Worm (Caenorhabditis elegans): ENCODE results near the gene col-139.

ce11 chrV:4623535-4623934, 30.2 kb downstream of the col-139 start:
- TF ChIP-seq ama-1 (optimal IDR thresholded peaks at IDR 0.05) (no peak), flt-1 (GFP tag; IDR thresholded peaks at IDR 0.05) (no peak), hnd-1 (tag; optimal IDR thresholded peaks at IDR 0.05) (no peak), hmg-4 (GFP tag; optimal IDR thresholded peaks at IDR 0.05) (no peak)

Data from whole organism, early embryonic.